Worm (Caenorhabditis elegans): ENCODE data around the gene gldi-1.
"Not testable (repeated sequence)": the region's sequence is repeated elsewhere in the genome, so short reads cannot be mapped to it uniquely, and the experiment has no call there.

Gene gldi-1

ce11 chrII:467265-467664 lies 16.9 kb downstream of the gldi-1 start, which contains the start of gene nfyb-1:
Gene nfyb-1 (minus strand): TSS chrII:467365.
- no peak for TF ChIP-seq nhr-77 (tag; optimal IDR thresholded peaks at IDR 0.05)
- no peak for TF ChIP-seq ceh-82 (tag; optimal IDR thresholded peaks at IDR 0.05)
- peak in 1 of 2 experiments; percentile 20 for TF ChIP-seq unc-62 (GFP tag; optimal IDR thresholded peaks at IDR 0.05 in 1 of 2)
- TF ChIP-seq unc-62 (tag; optimal IDR thresholded peaks at IDR 0.05): no peak

ce11 chrII:461297-461696 lies 22.9 kb downstream of the gldi-1 start:
- TF ChIP-seq ZK337.2 (GFP tag; IDR thresholded peaks at IDR 0.05): no peak
- TF ChIP-seq F26F4.8 (GFP tag; conservative IDR thresholded peaks at IDR 0.05): no peak
- peak in 1 of 2 experiments; percentile 58 for TF ChIP-seq lsy-2 (tag; optimal IDR thresholded peaks at IDR 0.05)
- no peak for TF ChIP-seq zfp-2 (tag; optimal IDR thresholded peaks at IDR 0.05)
- TF ChIP-seq spr-1 (tag; optimal IDR thresholded peaks at IDR 0.05): no peak

ce11 chrII:460835-461234 lies 23.3 kb downstream of the gldi-1 start, which contains the start of gene W10D9.3:
Gene W10D9.3 (minus strand): TSS chrII:460935.
- no peak for TF ChIP-seq F37D6.2 (tag; optimal IDR thresholded peaks at IDR 0.05)
- TF ChIP-seq unc-62 (GFP tag; optimal IDR thresholded peaks at IDR 0.05 in 1 of 2): peak in 1 of 2 experiments; percentile 73
- TF ChIP-seq unc-62 (tag; optimal IDR thresholded peaks at IDR 0.05): no peak

ce11 chrII:457790-458189 lies 26.4 kb downstream of the gldi-1 start, which contains the start of gene gvd-1:
Gene gvd-1 (minus strand): TSS chrII:457890.
- TF ChIP-seq zfp-2 (tag; optimal IDR thresholded peaks at IDR 0.05): no peak
- TF ChIP-seq spr-1 (tag; optimal IDR thresholded peaks at IDR 0.05): no peak

- TF ChIP-seq aha-1 (tag) (peak; percentile 88), ztf-11 (tag; optimal IDR thresholded peaks at IDR 0.05) (no peak), lsy-2 (tag; optimal IDR thresholded peaks at IDR 0.05) (peak; percentile 19 to 75), lin-13 (GFP tag; optimal IDR thresholded peaks at IDR 0.05) (peak; percentile 80)
Measured at ce11 chrII:456371-456770, 27.8 kb downstream of the gldi-1 start.

ce11 chrII:454646-455045 lies 29.5 kb downstream of the gldi-1 start, which contains the start of gene W10D9.1:
Gene W10D9.1 (plus strand): TSS chrII:454946.
- not testable (repeated sequence) for TF ChIP-seq lin-38 (GFP tag; IDR thresholded peaks at IDR 0.05); ztf-11 (tag; optimal IDR thresholded peaks at IDR 0.05); dmd-8 (GFP tag; IDR thresholded peaks at IDR 0.05)

- peak; percentile 86 for TF ChIP-seq set-16 (GFP tag; IDR thresholded peaks at IDR 0.05)
Measured at ce11 chrII:452159-452558, 32.0 kb downstream of the gldi-1 start.

ce11 chrII:441102-441501 lies 43.1 kb downstream of the gldi-1 start, which contains the start of gene C24H12.1:
Gene C24H12.1 (plus strand): TSS chrII:441402.
- not testable (repeated sequence) for TF ChIP-seq lir-3 (tag; optimal IDR thresholded peaks at IDR 0.05); daf-19 (GFP tag; conservative IDR thresholded peaks at IDR 0.05); nhr-77 (tag; optimal IDR thresholded peaks at IDR 0.05)

- no peak for TF ChIP-seq rbr-2 (tag; optimal IDR thresholded peaks at IDR 0.05)
- TF ChIP-seq ceh-20 (GFP tag; IDR thresholded peaks at IDR 0.05): no peak
- no peak for TF ChIP-seq ceh-44 (GFP tag; IDR thresholded peaks at IDR 0.05)
- no peak for TF ChIP-seq daf-8 (GFP tag; IDR thresholded peaks at IDR 0.05)
- TF ChIP-seq nhr-6 (tag; optimal IDR thresholded peaks at IDR 0.05): no peak
- TF ChIP-seq aha-1 (tag): peak; percentile 21
- TF ChIP-seq lin-15B (tag; optimal IDR thresholded peaks at IDR 0.05): no peak
Measured at ce11 chrII:437279-437678, 46.9 kb downstream of the gldi-1 start.
